Fruit fly (Drosophila melanogaster): ENCODE measurements around the gene CG2991.
A peak's percentile ranks its signal among the peaks of the same experiment; 100 is the strongest.

Gene CG2991

DNA sequence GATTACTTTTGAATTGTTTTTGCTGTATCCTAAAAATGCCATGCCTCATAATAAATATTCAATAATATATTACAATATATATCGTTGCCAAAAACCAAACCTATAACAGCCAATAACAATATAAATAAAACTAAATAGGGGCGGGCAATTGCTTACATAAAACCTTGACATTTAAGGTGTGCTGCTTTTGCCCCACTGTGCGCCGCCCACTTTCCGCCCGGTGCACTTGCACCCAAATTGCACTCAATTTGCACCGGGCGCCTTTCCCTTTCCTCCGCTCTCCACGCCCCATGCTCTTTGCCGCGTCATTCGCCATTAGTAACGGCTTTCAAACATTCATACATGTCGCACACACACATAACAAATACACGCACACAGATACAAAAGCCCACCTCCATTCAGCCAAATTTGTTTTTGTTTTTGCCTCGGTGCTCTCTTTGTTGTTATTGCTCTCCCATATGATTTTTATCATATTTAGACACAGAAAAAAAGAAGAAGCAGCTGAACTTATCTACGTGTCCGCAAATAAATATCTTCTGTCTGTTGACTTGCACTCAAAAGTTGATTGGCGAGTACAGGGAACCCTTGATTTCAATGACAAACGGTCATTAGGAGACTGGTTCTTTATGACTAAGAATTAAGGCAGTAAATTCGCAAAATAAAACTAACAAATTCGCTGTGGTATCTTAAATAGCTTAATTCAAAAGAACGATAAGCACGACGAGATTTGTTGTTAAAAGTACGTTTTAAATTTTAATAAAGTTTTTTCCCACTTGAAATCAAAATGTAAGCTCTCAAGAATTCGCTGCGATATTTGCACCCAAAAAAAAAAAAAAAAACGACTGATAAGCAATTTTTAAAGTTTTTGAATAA lies 1.1 kb downstream of the CG2991 start (continued):
- TF ChIP-seq CG9727 (GFP tag; optimal IDR thresholded peaks at IDR 0.05) (peak; percentile 2), Dip2 (GFP tag; IDR thresholded peaks at IDR 0.05) (no peak), Abd-B (GFP tag; optimal IDR thresholded peaks at IDR 0.05) (no peak), emc (GFP tag; optimal IDR thresholded peaks at IDR 0.05) (no peak), fru (optimal IDR thresholded peaks at IDR 0.05) (no peak), CG10654 (GFP tag; optimal IDR thresholded peaks at IDR 0.05) (no peak), CG6689 (GFP tag; IDR thresholded peaks at IDR 0.05) (0 out of 2 replicates have a peak, but pooled peaks have one; percentile 23), zfh1 (GFP tag; IDR thresholded peaks at IDR 0.05) (no peak), CG12299 (tag; optimal IDR thresholded peaks at IDR 0.05) (no peak), CG10979 (tag; optimal IDR thresholded peaks at IDR 0.05) (no peak), CG4820 (GFP tag; optimal IDR thresholded peaks at IDR 0.05) (no peak), lilli (GFP tag; optimal IDR thresholded peaks at IDR 0.05) (peak; percentile 31), wek (GFP tag; optimal IDR thresholded peaks at IDR 0.05) (no peak), Drgx (GFP tag; IDR thresholded peaks at IDR 0.05) (peak; percentile 83), wor (GFP tag; IDR thresholded peaks at IDR 0.05) (no peak), CG30403 (GFP tag; optimal IDR thresholded peaks at IDR 0.05) (peak; percentile 6), oc (tag; optimal IDR thresholded peaks at IDR 0.05) (no peak), lbe (GFP tag; optimal IDR thresholded peaks at IDR 0.05) (no peak), kay (GFP tag; optimal IDR thresholded peaks at IDR 0.05) (peak; percentile 28), Trl (optimal IDR thresholded peaks at IDR 0.05) (peak; percentile 26 to 43), Trl (GFP tag; optimal IDR thresholded peaks at IDR 0.05) (peak; percentile 2), tap (tag; optimal IDR thresholded peaks at IDR 0.05) (peak; percentile 30), seq (GFP tag; IDR thresholded peaks at IDR 0.05) (no peak), dimm (GFP tag; IDR thresholded peaks at IDR 0.05) (no peak), Jarid2 (GFP tag; optimal IDR thresholded peaks at IDR 0.05) (no peak), slou (GFP tag; optimal IDR thresholded peaks at IDR 0.05) (no peak), Fer3 (tag; optimal IDR thresholded peaks at IDR 0.05) (peak; percentile 16), gro (GFP tag; optimal IDR thresholded peaks at IDR 0.05) (peak; percentile 29), Mad (GFP tag; optimal IDR thresholded peaks at IDR 0.05) (no peak), CrebB (tag; optimal IDR thresholded peaks at IDR 0.05) (no peak)

- TF ChIP-seq mirr (GFP tag; optimal IDR thresholded peaks at IDR 0.05) (peak; percentile 52), CG13894 (tag; optimal IDR thresholded peaks at IDR 0.05) (peak; percentile 99), Blimp-1 (GFP tag; optimal IDR thresholded peaks at IDR 0.05) (peak; percentile 7), CG8290 (GFP tag; optimal IDR thresholded peaks at IDR 0.05) (peak; percentile 49), CG8290 (tag; optimal IDR thresholded peaks at IDR 0.05) (peak; percentile 7 to 9), ATbp (GFP tag; optimal IDR thresholded peaks at IDR 0.05) (peak; percentile 37), CG12071 (GFP tag; optimal IDR thresholded peaks at IDR 0.05) (peak; percentile 50), ERR (GFP tag; optimal IDR thresholded peaks at IDR 0.05) (no peak), MESR4 (GFP tag; optimal IDR thresholded peaks at IDR 0.05) (no peak), CTCF (GFP tag; optimal IDR thresholded peaks at IDR 0.05) (no peak), CG12219 (GFP tag; optimal IDR thresholded peaks at IDR 0.05) (peak; percentile 4), run (tag; optimal IDR thresholded peaks at IDR 0.05) (no peak), Dp (GFP tag; optimal IDR thresholded peaks at IDR 0.05) (no peak), so (GFP tag; IDR thresholded peaks at IDR 0.05) (0 out of 3 replicates have a peak, but pooled peaks have one; percentile 13), Xrp1 (GFP tag; IDR thresholded peaks at IDR 0.05) (peak; percentile 39; the same call in 1 of the 2 replicates), PHDP (tag; optimal IDR thresholded peaks at IDR 0.05) (peak; percentile 5), gce (GFP tag; IDR thresholded peaks at IDR 0.05) (peak; percentile 11; the same call in 1 of the 3 replicates), CG6813 (GFP tag; optimal IDR thresholded peaks at IDR 0.05) (peak; percentile 64), tup (GFP tag; optimal IDR thresholded peaks at IDR 0.05) (no peak), CG4404 (GFP tag; IDR thresholded peaks at IDR 0.05) (no peak), B-H1 (GFP tag; IDR thresholded peaks at IDR 0.05) (no peak)
Observed at dm6 chr2L:2861140-2861884, 4.3 kb downstream of the CG2991 start.

Measured in whole organism, embryonic.